Fruit fly (Drosophila melanogaster) whole organism, embryonic: Measurements from ENCODE around the gene CG14694.

ENCODE experiments used
- Atf3 ChIP-seq: fragments of 200-800 bp; sonication (Bioruptor generic); optimal IDR thresholded peaks from 3 replicates; lab custom pipeline; 2016; ENCODE audit warnings: missing biosample characterization, missing genetic modification characterization
- Bgb ChIP-seq: fragments of 200-800 bp; sonication (Bioruptor generic); IDR thresholded peaks from 2 replicates; pipeline ENCODE4 v1.3.6; 2022; ENCODE audit warnings: missing biosample characterization, missing genetic modification characterization; ENCODE audit not compliant: partially characterized antibody
- CG10321 ChIP-seq: fragments of 200-800 bp; sonication (Bioruptor generic); IDR thresholded peaks from 2 replicates; pipeline ENCODE4 v1.3.6; 2022; ENCODE audit warnings: missing biosample characterization, missing genetic modification characterization
- CG12071 ChIP-seq: fragments of 200-800 bp; sonication (Bioruptor generic); optimal IDR thresholded peaks from 3 replicates; lab custom pipeline; 2018; ENCODE audit warnings: missing biosample characterization, mild to moderate bottlenecking, missing genetic modification characterization
- CG12219 ChIP-seq: fragments of 200-800 bp; sonication (Bioruptor generic); optimal IDR thresholded peaks from 3 replicates; lab custom pipeline; 2018; ENCODE audit warnings: missing biosample characterization, mild to moderate bottlenecking, missing genetic modification characterization
- CG13894 ChIP-seq: fragments of 200-800 bp; sonication (Bioruptor generic); optimal IDR thresholded peaks from 3 replicates; lab custom pipeline; 2018; ENCODE audit warnings: missing biosample characterization, mild to moderate bottlenecking, missing genetic modification characterization, moderate library complexity
- CG15269 ChIP-seq: fragments of 200-800 bp; sonication (Bioruptor generic); optimal IDR thresholded peaks from 2 replicates; lab custom pipeline; 2018; ENCODE audit warnings: missing biosample characterization, mild to moderate bottlenecking, missing genetic modification characterization, moderate library complexity
- CG15696 ChIP-seq: fragments of 200-800 bp; sonication (Bioruptor generic); optimal IDR thresholded peaks from 2 replicates; lab custom pipeline; 2019; ENCODE audit warnings: missing biosample characterization, mild to moderate bottlenecking, missing genetic modification characterization, moderate library complexity
- CG1602 ChIP-seq: fragments of 200-800 bp; sonication (Bioruptor generic); optimal IDR thresholded peaks from 3 replicates; lab custom pipeline; 2016; ENCODE audit warnings: missing biosample characterization, missing genetic modification characterization
- CG31388 ChIP-seq: fragments of 200-800 bp; sonication (Bioruptor generic); optimal IDR thresholded peaks from 2 replicates; lab custom pipeline; 2016; ENCODE audit warnings: missing biosample characterization, missing genetic modification characterization
- CG6854 ChIP-seq: fragments of 200-800 bp; sonication (Bioruptor generic); optimal IDR thresholded peaks from 3 replicates; lab custom pipeline; 2017; ENCODE audit warnings: missing biosample characterization, mild to moderate bottlenecking, missing genetic modification characterization
- CG7556 ChIP-seq: fragments of 200-800 bp; sonication (Bioruptor generic); optimal IDR thresholded peaks from 2 replicates; lab custom pipeline; 2017; ENCODE audit warnings: missing biosample characterization, mild to moderate bottlenecking, missing genetic modification characterization
- CG7745 ChIP-seq: fragments of 200-800 bp; sonication (Bioruptor generic); optimal IDR thresholded peaks from 2 replicates; lab custom pipeline; 2018; ENCODE audit warnings: missing biosample characterization, mild to moderate bottlenecking, missing genetic modification characterization, moderate library complexity
- CG7928 ChIP-seq: fragments of 200-800 bp; sonication (Bioruptor generic); optimal IDR thresholded peaks from 2 replicates; lab custom pipeline; 2017; ENCODE audit warnings: missing biosample characterization, mild to moderate bottlenecking, missing genetic modification characterization
- CG7963 ChIP-seq: fragments of 200-800 bp; sonication (Bioruptor generic); IDR thresholded peaks from 3 replicates; pipeline ENCODE4 v1.3.6; 2022; ENCODE audit warnings: missing biosample characterization, missing genetic modification characterization; ENCODE audit not compliant: partially characterized antibody
- Chrac-16 ChIP-seq: fragments of 200-800 bp; sonication (Bioruptor generic); optimal IDR thresholded peaks from 3 replicates; lab custom pipeline; 2016; ENCODE audit warnings: missing biosample characterization, missing genetic modification characterization
- D ChIP-seq, 2 experiments: fragments of 200-800 bp in 1 of 2; fragments of >200 bp in 1 of 2; sonication (Bioruptor generic) in 1 of 2; optimal IDR thresholded peaks; 2 replicates in 1 of 2; 3 replicates in 1 of 2; lab custom pipeline; 2017; ENCODE audit warnings: mild to moderate bottlenecking in 1 of 2, missing biosample characterization in 1 of 2, missing genetic modification characterization in 1 of 2, missing genetic modification reagents in 1 of 2
- Deaf1 ChIP-seq: fragments of 200-800 bp; optimal IDR thresholded peaks from 3 replicates; lab custom pipeline; 2019; ENCODE audit warnings: missing biosample characterization, mild to moderate bottlenecking, missing genetic modification characterization, moderate library complexity
- Dp ChIP-seq: fragments of 200-800 bp; sonication (Bioruptor generic); optimal IDR thresholded peaks from 2 replicates; lab custom pipeline; 2018; ENCODE audit warnings: missing biosample characterization, mild to moderate bottlenecking, missing genetic modification characterization, moderate library complexity
- H15 ChIP-seq: fragments of 200-800 bp; sonication (Bioruptor generic); IDR thresholded peaks from 3 replicates; pipeline ENCODE4 v1.3.6; 2022; ENCODE audit warnings: missing biosample characterization, missing genetic modification characterization
- Hey ChIP-seq: fragments of 200-800 bp; sonication (Bioruptor generic); optimal IDR thresholded peaks from 3 replicates; lab custom pipeline; 2018; ENCODE audit warnings: missing biosample characterization, mild to moderate bottlenecking, missing genetic modification characterization
- HmgZ ChIP-seq: fragments of 200-800 bp; sonication (Bioruptor generic); optimal IDR thresholded peaks from 2 replicates; lab custom pipeline; 2018; ENCODE audit warnings: missing biosample characterization, mild to moderate bottlenecking, missing genetic modification characterization
- Jarid2 ChIP-seq: fragments of 200-800 bp; sonication (Bioruptor generic); optimal IDR thresholded peaks from 3 replicates; lab custom pipeline; 2017; ENCODE audit warnings: mild to moderate bottlenecking, missing biosample characterization, missing genetic modification reagents, missing genetic modification characterization
- Kr ChIP-seq: fragments of 200-800 bp; sonication (Bioruptor generic); optimal IDR thresholded peaks from 2 replicates; lab custom pipeline; 2017; ENCODE audit warnings: missing biosample characterization, mild to moderate bottlenecking, missing genetic modification characterization
- Myb ChIP-seq: fragments of 200-800 bp; sonication (Bioruptor generic); optimal IDR thresholded peaks from 2 replicates; lab custom pipeline; 2016; ENCODE audit warnings: missing biosample characterization, missing genetic modification characterization
- Nf-YA ChIP-seq: fragments of 200-800 bp; sonication (Bioruptor generic); IDR thresholded peaks from 2 replicates; pipeline ENCODE4 v1.3.6; 2022; ENCODE audit warnings: missing biosample characterization, missing genetic modification characterization
- PHDP ChIP-seq: fragments of 200-800 bp; sonication (Bioruptor generic); optimal IDR thresholded peaks from 3 replicates; lab custom pipeline; 2018; ENCODE audit warnings: missing biosample characterization, mild to moderate bottlenecking, missing genetic modification characterization, moderate library complexity
- Pdp1 ChIP-seq, 2 experiments: fragments of 200-800 bp; sonication (Bioruptor generic); optimal IDR thresholded peaks; 3 replicates each; lab custom pipeline; 2016; ENCODE audit warnings: missing biosample characterization in 2 of 2, missing genetic modification characterization in 2 of 2, mild to moderate bottlenecking in 1 of 2, moderate library complexity in 1 of 2
- Side ChIP-seq: fragments of 200-800 bp; sonication (Bioruptor generic); optimal IDR thresholded peaks from 2 replicates; lab custom pipeline; 2016; ENCODE audit warnings: missing biosample characterization, missing genetic modification characterization
- Sox100B ChIP-seq: fragments of 200-800 bp; sonication (Bioruptor generic); optimal IDR thresholded peaks from 3 replicates; lab custom pipeline; 2018; ENCODE audit warnings: missing biosample characterization, mild to moderate bottlenecking, missing genetic modification characterization
- Sry-δ ChIP-seq: fragments of 200-800 bp; sonication (Bioruptor generic); optimal IDR thresholded peaks from 2 replicates; lab custom pipeline; 2016; ENCODE audit warnings: missing biosample characterization, missing genetic modification characterization
- Trl ChIP-seq, 3 experiments: fragments of >200 bp in 2 of 3; fragments of 200-800 bp in 1 of 3; sonication (Bioruptor generic) in 1 of 3; optimal IDR thresholded peaks; 2 replicates in 1 of 3; 3 replicates in 2 of 3; lab custom pipeline; 2016 to 2017; ENCODE audit warnings: missing biosample characterization in 1 of 3, missing genetic modification characterization in 1 of 3
- YL-1 ChIP-seq: fragments of 200-800 bp; sonication (Bioruptor generic); optimal IDR thresholded peaks from 3 replicates; lab custom pipeline; 2017; ENCODE audit warnings: missing biosample characterization, mild to moderate bottlenecking, missing genetic modification characterization
- abd-A ChIP-seq: fragments of 200-800 bp; sonication (Bioruptor generic); optimal IDR thresholded peaks from 3 replicates; lab custom pipeline; 2019; ENCODE audit warnings: missing biosample characterization, mild to moderate bottlenecking, missing genetic modification characterization, moderate library complexity
- ato ChIP-seq: fragments of 200-800 bp; sonication (Bioruptor generic); IDR thresholded peaks from 2 replicates; pipeline ENCODE4 v1.3.6; 2022; ENCODE audit warnings: missing biosample characterization, missing genetic modification characterization; ENCODE audit not compliant: partially characterized antibody
- cato ChIP-seq: fragments of 200-800 bp; sonication (Bioruptor generic); optimal IDR thresholded peaks from 2 replicates; lab custom pipeline; 2016; ENCODE audit warnings: missing biosample characterization, missing genetic modification characterization, borderline replicate concordance
- insv ChIP-seq, 2 experiments: fragments of 200-800 bp; sonication (Bioruptor generic); optimal IDR thresholded peaks; 3 replicates each; lab custom pipeline; 2016 to 2018; ENCODE audit warnings: missing biosample characterization in 2 of 2, missing genetic modification characterization in 2 of 2
- jigr1 ChIP-seq: fragments of 200-800 bp; sonication (Bioruptor generic); IDR thresholded peaks from 3 replicates; pipeline ENCODE4 v1.3.6; 2022; ENCODE audit warnings: missing biosample characterization, missing genetic modification characterization
- kah ChIP-seq: fragments of 200-800 bp; sonication (Bioruptor generic); optimal IDR thresholded peaks from 2 replicates; lab custom pipeline; 2018; ENCODE audit warnings: missing biosample characterization, mild to moderate bottlenecking, missing genetic modification characterization
- pum ChIP-seq: fragments of 200-800 bp; sonication (Bioruptor generic); optimal IDR thresholded peaks from 2 replicates; lab custom pipeline; 2016; ENCODE audit warnings: missing biosample characterization, missing genetic modification characterization
- sens ChIP-seq: fragments of 200-800 bp; sonication (Bioruptor generic); peaks from one replicate; lab custom pipeline; 2016; ENCODE audit warnings: missing biosample characterization, missing genetic modification characterization
- sima ChIP-seq: fragments of 200-800 bp; sonication (Bioruptor generic); optimal IDR thresholded peaks from 2 replicates; lab custom pipeline; 2016; ENCODE audit warnings: missing biosample characterization, missing genetic modification characterization
- tap ChIP-seq: fragments of 200-800 bp; optimal IDR thresholded peaks from 3 replicates; lab custom pipeline; 2019; ENCODE audit warnings: missing biosample characterization, mild to moderate bottlenecking, missing genetic modification characterization, moderate library complexity
- toy ChIP-seq: fragments of 200-800 bp; sonication (Bioruptor generic); IDR thresholded peaks from 2 replicates; pipeline ENCODE4 v1.3.6; 2022; ENCODE audit warnings: missing biosample characterization, missing genetic modification characterization
- usp ChIP-seq: fragments of >200 bp; optimal IDR thresholded peaks from 2 replicates; lab custom pipeline; 2017; ENCODE audit warnings: missing biosample characterization, missing genetic modification characterization
- vnd ChIP-seq: fragments of 200-800 bp; sonication (Bioruptor generic); IDR thresholded peaks from 3 replicates; pipeline ENCODE4 v1.3.6; 2022; ENCODE audit warnings: missing biosample characterization, missing genetic modification characterization; ENCODE audit not compliant: partially characterized antibody

Gene CG14694

dm6 chr3R:10875515-10876434, 16.2 kb upstream of the CG14694 start, which contains the start of gene Sodh2 (continued):
- TF ChIP-seq Nf-YA (GFP tag; lab: Robert Waterston, UW) (0 out of 2 replicates have a peak, but pooled peaks have one; percentile 40), kah (GFP tag; lab: Kevin White, UChicago) (peak; percentile 74), tap (tag; lab: Kevin White, UChicago) (peak; percentile 79), vnd (GFP tag; lab: Robert Waterston, UW) (no peak), HmgZ (tag; lab: Kevin White, UChicago) (peak; percentile 69), sima (GFP tag; lab: Kevin White, UChicago) (peak; percentile 17), CG12071 (GFP tag; lab: Kevin White, UChicago) (peak; percentile 89), Side (peak; percentile 73), usp (GFP tag; lab: Kevin White, UChicago) (no peak), D (optimal IDR thresholded peaks at IDR 0.05; lab: Kevin White, UChicago) (no peak), D (GFP tag; optimal IDR thresholded peaks at IDR 0.05; lab: Kevin White, UChicago) (peak; percentile 69), CG7963 (no peak), jigr1 (GFP tag; lab: Robert Waterston, UW) (no peak), YL-1 (GFP tag; lab: Kevin White, UChicago) (peak; percentile 75), Pdp1 (GFP tag; optimal IDR thresholded peaks at IDR 0.05; lab: Kevin White, UChicago) (peak; percentile 30 to 59), cato (GFP tag; lab: Kevin White, UChicago) (no peak), Bgb (GFP tag; lab: Robert Waterston, UW) (no peak), pum (GFP tag; lab: Kevin White, UChicago) (peak; percentile 22), PHDP (tag; lab: Kevin White, UChicago) (peak; percentile 79), sens (GFP tag; lab: Kevin White, UChicago) (peak; percentile 91), CG10321 (GFP tag; lab: Robert Waterston, UW) (no peak), Trl (optimal IDR thresholded peaks at IDR 0.05; lab: Kevin White, UChicago) (peak in 1 of 2 experiments; percentile 28), Trl (GFP tag; optimal IDR thresholded peaks at IDR 0.05; lab: Kevin White, UChicago) (peak; percentile 25), Myb (peak; percentile 57), CG7556 (GFP tag; lab: Kevin White, UChicago) (peak; percentile 88), CG1602 (peak; percentile 14), H15 (peak; percentile 61), CG6854 (peak; percentile 83), ato (GFP tag; lab: Robert Waterston, UW) (no peak), Atf3 (peak; percentile 16), Sox100B (GFP tag; lab: Kevin White, UChicago) (peak; percentile 81), CG15269 (tag; lab: Kevin White, UChicago) (peak; percentile 81), insv (GFP tag; optimal IDR thresholded peaks at IDR 0.05; lab: Kevin White, UChicago) (peak in 1 of 2 experiments; percentile 60), CG7928 (peak; percentile 52), CG13894 (tag; lab: Kevin White, UChicago) (peak; percentile 72), Chrac-16 (GFP tag; lab: Kevin White, UChicago) (peak; percentile 40), abd-A (peak; percentile 58), CG15696 (peak; percentile 36), Hey (tag; lab: Kevin White, UChicago) (peak; percentile 67), Dp (GFP tag; lab: Kevin White, UChicago) (peak; percentile 1), CG12219 (GFP tag; lab: Kevin White, UChicago) (peak; percentile 50), Jarid2 (GFP tag; lab: Kevin White, UChicago) (peak; percentile 36), CG31388 (GFP tag; lab: Kevin White, UChicago) (no peak), Deaf1 (tag; lab: Kevin White, UChicago) (peak; percentile 67), CG7745 (tag; lab: Kevin White, UChicago) (no peak), Kr (GFP tag; lab: Kevin White, UChicago) (no peak), toy (0 out of 2 replicates have a peak, but pooled peaks have one; percentile 39), Sry-δ (GFP tag; lab: Kevin White, UChicago) (no peak)
